Worm (Caenorhabditis elegans) whole organism, mixed stage, embryonic: ENCODE data around the gene drd-10.

Source experiments
- ceh-83 ChIP-seq: fragments of 200-800 bp; sonication (Bioruptor generic); optimal IDR thresholded peaks from 2 replicates; lab custom pipeline; 2018; ENCODE audit warnings: mild to moderate bottlenecking, missing genetic modification characterization, missing compliant biosample characterization
- lin-13 ChIP-seq: fragments of 150-350 bp; optimal IDR thresholded peaks from 2 replicates; lab custom pipeline; 2014; ENCODE audit warnings: missing biosample characterization, missing genetic modification characterization
- nhr-12 ChIP-seq: fragments of 150-350 bp; optimal IDR thresholded peaks from 2 replicates; lab custom pipeline; 2014; ENCODE audit warnings: missing biosample characterization, missing genetic modification characterization

ce11 chrV:7036475-7036874 is 29.1 kb downstream of the drd-10 start, which contains the start of gene twk-11:
- TF ChIP-seq lin-13 (tag; lab: Kevin White, UChicago) (no peak), nhr-12 (tag; lab: Kevin White, UChicago) (no peak), ceh-83 (GFP tag; lab: Kevin White, UChicago) (no peak)
